Fruit fly (Drosophila melanogaster) whole organism, embryonic: ENCODE results near the gene CG43438.
A peak's percentile ranks its signal among the peaks of the same experiment; 100 is the strongest.

Source experiments
- Bdp1 ChIP-seq: fragments of 200-800 bp; sonication (Bioruptor generic); optimal IDR thresholded peaks from 3 replicates; lab custom pipeline; 2016; ENCODE audit warnings: missing biosample characterization, missing genetic modification characterization
- Blimp-1 ChIP-seq: fragments of 200-800 bp; sonication (Bioruptor generic); optimal IDR thresholded peaks from 3 replicates; lab custom pipeline; 2018; ENCODE audit warnings: missing biosample characterization, missing genetic modification characterization, mild to moderate bottlenecking, moderate library complexity, missing genetic modification reagents
- CG10147 ChIP-seq: fragments of 200-800 bp; sonication (Bioruptor generic); optimal IDR thresholded peaks from 2 replicates; lab custom pipeline; 2019; ENCODE audit warnings: missing biosample characterization, mild to moderate bottlenecking, missing genetic modification characterization, moderate library complexity
- CG10321 ChIP-seq: fragments of 200-800 bp; sonication (Bioruptor generic); IDR thresholded peaks from 2 replicates; pipeline ENCODE4 v1.3.6; 2022; ENCODE audit warnings: missing biosample characterization, missing genetic modification characterization
- CG1603 ChIP-seq: fragments of 200-800 bp; sonication (Bioruptor generic); optimal IDR thresholded peaks from 2 replicates; lab custom pipeline; 2019; ENCODE audit warnings: missing biosample characterization, mild to moderate bottlenecking, missing genetic modification characterization, moderate library complexity
- CG1792 ChIP-seq: fragments of 200-800 bp; sonication (Bioruptor generic); optimal IDR thresholded peaks from 2 replicates; lab custom pipeline; 2016; ENCODE audit warnings: missing biosample characterization, missing genetic modification characterization
- CG2199 ChIP-seq: fragments of 200-800 bp; sonication (Bioruptor generic); IDR thresholded peaks from 3 replicates; pipeline ENCODE4 v1.3.6; 2022; ENCODE audit warnings: missing biosample characterization, missing genetic modification characterization
- CG2875 ChIP-seq: fragments of 200-800 bp; sonication (Bioruptor generic); optimal IDR thresholded peaks from 2 replicates; lab custom pipeline; 2017; ENCODE audit warnings: missing biosample characterization, mild to moderate bottlenecking, missing genetic modification characterization, missing genetic modification reagents
- CG32767 ChIP-seq: fragments of 200-800 bp; sonication (Bioruptor generic); IDR thresholded peaks from 2 replicates; pipeline ENCODE4 v1.3.6; 2022; ENCODE audit warnings: missing biosample characterization, missing genetic modification characterization
- CG9932 ChIP-seq: fragments of 200-800 bp; sonication (Bioruptor generic); IDR thresholded peaks from 2 replicates; pipeline ENCODE4 v1.3.6; 2022; ENCODE audit warnings: missing biosample characterization, missing genetic modification characterization
- CHES-1-like ChIP-seq: fragments of 200-800 bp; sonication (Bioruptor generic); optimal IDR thresholded peaks from 2 replicates; lab custom pipeline; 2016; ENCODE audit warnings: missing biosample characterization, missing genetic modification characterization
- CkIIα-i1 ChIP-seq: fragments of 200-800 bp; sonication (Bioruptor generic); IDR thresholded peaks from 2 replicates; pipeline ENCODE4 v1.3.6; 2022; ENCODE audit warnings: missing biosample characterization, missing genetic modification characterization
- Dbx ChIP-seq: fragments of 200-800 bp; sonication (Bioruptor generic); IDR thresholded peaks from 3 replicates; pipeline ENCODE4 v1.3.6; 2022; ENCODE audit warnings: missing biosample characterization, missing genetic modification characterization
- Drgx ChIP-seq: fragments of 200-800 bp; sonication (Bioruptor generic); IDR thresholded peaks from 2 replicates; pipeline ENCODE4 v1.3.6; 2022; ENCODE audit warnings: missing biosample characterization, missing genetic modification characterization
- Ets65A ChIP-seq: fragments of 200-800 bp; sonication (Bioruptor generic); peaks from one replicate; lab custom pipeline; 2016; ENCODE audit warnings: missing biosample characterization, missing genetic modification characterization
- Gsc ChIP-seq: fragments of 200-800 bp; sonication (Bioruptor generic); IDR thresholded peaks from 2 replicates; pipeline ENCODE4 v1.3.6; 2022; ENCODE audit warnings: missing biosample characterization, missing genetic modification characterization
- MESR4 ChIP-seq: fragments of 200-800 bp; sonication (Bioruptor generic); optimal IDR thresholded peaks from 2 replicates; lab custom pipeline; 2018; ENCODE audit warnings: missing biosample characterization, mild to moderate bottlenecking, missing genetic modification characterization, moderate library complexity
- Med ChIP-seq: fragments of 200-800 bp; sonication (Bioruptor generic); peaks from one replicate; lab custom pipeline; 2016; ENCODE audit warnings: missing biosample characterization, missing genetic modification characterization, mild to moderate bottlenecking, inconsistent platforms, moderate library complexity
- Meics ChIP-seq: fragments of 200-800 bp; sonication (Bioruptor generic); optimal IDR thresholded peaks from 2 replicates; lab custom pipeline; 2017; ENCODE audit warnings: missing biosample characterization, mild to moderate bottlenecking, missing genetic modification characterization
- NC2β ChIP-seq: fragments of 200-800 bp; sonication (Bioruptor generic); optimal IDR thresholded peaks from 2 replicates; lab custom pipeline; 2016; ENCODE audit warnings: missing biosample characterization, missing genetic modification characterization
- Oaz ChIP-seq: fragments of 200-800 bp; sonication (Bioruptor generic); IDR thresholded peaks from 2 replicates; pipeline ENCODE4 v1.3.6; 2022; ENCODE audit warnings: missing biosample characterization, missing genetic modification characterization
- Opbp ChIP-seq: fragments of 200-800 bp; sonication (Bioruptor generic); IDR thresholded peaks from 3 replicates; pipeline ENCODE4 v1.3.6; 2022; ENCODE audit warnings: missing biosample characterization, missing genetic modification characterization; ENCODE audit not compliant: partially characterized antibody
- Scr ChIP-seq: fragments of 200-800 bp; sonication (Bioruptor generic); IDR thresholded peaks from 2 replicates; pipeline ENCODE4 v1.3.6; 2022; ENCODE audit warnings: missing biosample characterization, missing genetic modification characterization; ENCODE audit not compliant: partially characterized antibody
- Sox100B ChIP-seq: fragments of 200-800 bp; sonication (Bioruptor generic); optimal IDR thresholded peaks from 3 replicates; lab custom pipeline; 2018; ENCODE audit warnings: missing biosample characterization, mild to moderate bottlenecking, missing genetic modification characterization
- ac ChIP-seq: fragments of 200-800 bp; sonication (Bioruptor generic); optimal IDR thresholded peaks from 3 replicates; lab custom pipeline; 2017; ENCODE audit warnings: missing biosample characterization, mild to moderate bottlenecking, missing genetic modification characterization
- ara ChIP-seq: fragments of 200-800 bp; sonication (Bioruptor generic); IDR thresholded peaks from 2 replicates; pipeline ENCODE4 v1.3.6; 2022; ENCODE audit warnings: missing biosample characterization, missing genetic modification characterization
- caup ChIP-seq: fragments of 200-800 bp; sonication (Bioruptor generic); optimal IDR thresholded peaks from 3 replicates; lab custom pipeline; 2017; ENCODE audit warnings: missing biosample characterization, mild to moderate bottlenecking, missing genetic modification characterization, moderate library complexity; ENCODE audit not compliant: severe bottlenecking
- chn ChIP-seq: fragments of 200-800 bp; sonication (Bioruptor generic); optimal IDR thresholded peaks from 2 replicates; lab custom pipeline; 2016; ENCODE audit warnings: missing biosample characterization, missing genetic modification characterization
- ci ChIP-seq: fragments of 200-800 bp; sonication (Bioruptor generic); IDR thresholded peaks from 3 replicates; pipeline ENCODE4 v1.3.6; 2022; ENCODE audit warnings: missing biosample characterization, missing genetic modification characterization
- crol ChIP-seq: fragments of 200-800 bp; sonication (Bioruptor generic); IDR thresholded peaks from 2 replicates; pipeline ENCODE4 v1.3.6; 2022; ENCODE audit warnings: missing biosample characterization, missing genetic modification characterization
- gsb-n ChIP-seq: fragments of 200-800 bp; sonication (Bioruptor generic); optimal IDR thresholded peaks from 3 replicates; lab custom pipeline; 2018; ENCODE audit warnings: missing biosample characterization, mild to moderate bottlenecking, missing genetic modification characterization
- kni ChIP-seq: fragments of 200-800 bp; sonication (Bioruptor generic); optimal IDR thresholded peaks from 3 replicates; lab custom pipeline; 2017; ENCODE audit warnings: mild to moderate bottlenecking, missing biosample characterization, missing genetic modification reagents, missing genetic modification characterization
- nerfin-2 ChIP-seq: fragments of 200-800 bp; sonication (Bioruptor generic); IDR thresholded peaks from 2 replicates; pipeline ENCODE4 v1.3.6; 2022; ENCODE audit warnings: missing biosample characterization, missing genetic modification characterization; ENCODE audit not compliant: partially characterized antibody
- nmo ChIP-seq: fragments of 200-800 bp; sonication (Bioruptor generic); optimal IDR thresholded peaks from 2 replicates; lab custom pipeline; 2018; ENCODE audit warnings: missing biosample characterization, mild to moderate bottlenecking, missing genetic modification characterization, moderate library complexity
- repo ChIP-seq: fragments of 200-800 bp; sonication (Bioruptor generic); optimal IDR thresholded peaks from 2 replicates; lab custom pipeline; 2016; ENCODE audit warnings: missing biosample characterization, missing genetic modification characterization
- run ChIP-seq: fragments of 200-800 bp; sonication (Bioruptor generic); optimal IDR thresholded peaks from 3 replicates; lab custom pipeline; 2018; ENCODE audit warnings: missing biosample characterization, mild to moderate bottlenecking, missing genetic modification characterization
- sna ChIP-seq: fragments of 200-800 bp; sonication (Bioruptor generic); IDR thresholded peaks from 2 replicates; pipeline ENCODE4 v1.3.6; 2022; ENCODE audit warnings: missing biosample characterization, missing genetic modification characterization; ENCODE audit not compliant: partially characterized antibody
- sqz ChIP-seq: fragments of 200-800 bp; sonication (Bioruptor generic); optimal IDR thresholded peaks from 3 replicates; lab custom pipeline; 2018; ENCODE audit warnings: missing biosample characterization, mild to moderate bottlenecking, missing genetic modification characterization
- trh ChIP-seq: fragments of 200-800 bp; sonication (Bioruptor generic); optimal IDR thresholded peaks from 2 replicates; lab custom pipeline; 2016; ENCODE audit warnings: missing biosample characterization, missing genetic modification characterization
- ttk ChIP-seq: fragments of 200-800 bp; sonication (Bioruptor generic); IDR thresholded peaks from 2 replicates; pipeline ENCODE4 v2.1.2; 2022; ENCODE audit warnings: missing biosample characterization, missing genetic modification characterization
- vvl ChIP-seq: fragments of 200-800 bp; sonication (Bioruptor generic); IDR thresholded peaks from 2 replicates; pipeline ENCODE4 v1.3.6; 2022; ENCODE audit warnings: missing biosample characterization, missing genetic modification characterization
- zfh1 ChIP-seq: fragments of 200-800 bp; sonication (Bioruptor generic); IDR thresholded peaks from 3 replicates; pipeline ENCODE4 v1.3.6; 2022; ENCODE audit warnings: missing biosample characterization, missing genetic modification characterization

Gene CG43438

DNA sequence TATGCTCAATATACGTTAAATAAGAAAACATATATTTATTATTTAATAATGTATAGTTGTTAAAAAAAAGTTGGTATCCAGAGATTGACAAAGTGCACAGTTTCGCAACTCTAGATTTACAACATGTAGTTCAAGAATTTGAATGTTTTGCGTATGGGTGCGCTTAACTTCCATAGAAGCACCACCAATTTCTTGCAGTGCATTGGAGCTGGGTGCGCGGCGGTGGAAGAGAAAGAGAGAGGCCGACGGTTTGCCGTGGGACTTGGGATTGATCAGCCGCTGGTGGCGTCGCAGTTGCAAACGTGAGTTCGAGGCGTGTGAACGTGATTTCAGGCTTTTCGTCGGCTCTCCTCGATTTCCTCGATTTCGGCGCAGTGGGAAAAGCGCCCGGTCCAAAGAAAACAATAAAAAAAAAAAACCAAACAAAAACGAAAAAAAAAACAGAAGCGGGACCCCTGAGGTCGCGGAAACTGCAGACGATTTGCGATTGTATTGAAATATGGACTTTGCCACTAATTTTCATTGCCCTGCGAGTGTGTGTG, 34.4 kb upstream of the CG43438 start, which contains the start of gene spz4 (continued):
- TF ChIP-seq caup (GFP tag; lab: Kevin White, UChicago) (no peak), CG32767 (no peak), Sox100B (GFP tag; lab: Kevin White, UChicago) (peak; percentile 24), CG10147 (GFP tag; lab: Kevin White, UChicago) (no peak), Gsc (GFP tag; lab: Robert Waterston, UW) (no peak), chn (GFP tag; lab: Kevin White, UChicago) (no peak), zfh1 (GFP tag; lab: Robert Waterston, UW) (no peak), NC2β (GFP tag; lab: Kevin White, UChicago) (no peak), ara (GFP tag; lab: Robert Waterston, UW) (no peak), Oaz (GFP tag; lab: Robert Waterston, UW) (no peak), trh (no peak), CHES-1-like (no peak), sqz (peak; percentile 39), ac (no peak)

dm6 chr2L:11502698-11503097, 33.2 kb upstream of the CG43438 start:
- TF ChIP-seq kni (peak; percentile 51), vvl (GFP tag; lab: Robert Waterston, UW) (peak; percentile 21; the same call in 1 of the 2 replicates), chn (GFP tag; lab: Kevin White, UChicago) (no peak), CG2875 (GFP tag; lab: Kevin White, UChicago) (no peak), Scr (no peak), Blimp-1 (GFP tag; lab: Kevin White, UChicago) (peak; percentile 98), gsb-n (tag; lab: Kevin White, UChicago) (peak; percentile 36)

dm6 chr2L:11504896-11505569, 30.9 kb upstream of the CG43438 start:
- TF ChIP-seq crol (GFP tag; lab: Robert Waterston, UW): peak; percentile 68
- no peak for TF ChIP-seq CkIIα-i1
- TF ChIP-seq Ets65A (GFP tag; lab: Kevin White, UChicago): peak; percentile 4
- peak; percentile 48; the same call in 1 of the 3 replicates for TF ChIP-seq ci (GFP tag; lab: Robert Waterston, UW)
- peak; percentile 71 for TF ChIP-seq Drgx (GFP tag; lab: Robert Waterston, UW)
- peak; percentile 58 for TF ChIP-seq kni
- no peak for TF ChIP-seq CG1792 (GFP tag; lab: Kevin White, UChicago)
- TF ChIP-seq CG2199 (GFP tag; lab: Robert Waterston, UW): no peak
- peak; percentile 13; the same call in 1 of the 2 replicates for TF ChIP-seq ttk (GFP tag; lab: Robert Waterston, UW)
- TF ChIP-seq Blimp-1 (GFP tag; lab: Kevin White, UChicago): peak; percentile 93
- no peak for TF ChIP-seq Meics (GFP tag; lab: Kevin White, UChicago)
- 0 out of 2 replicates have a peak, but pooled peaks have one; percentile 16 for TF ChIP-seq vvl (GFP tag; lab: Robert Waterston, UW)
- TF ChIP-seq Med: peak; percentile 18

- TF ChIP-seq CG9932 (GFP tag; lab: Robert Waterston, UW) (peak; percentile 20; the same call in 1 of the 2 replicates), nmo (GFP tag; lab: Kevin White, UChicago) (peak; percentile 17), run (tag; lab: Kevin White, UChicago) (no peak), MESR4 (GFP tag; lab: Kevin White, UChicago) (peak; percentile 75), Opbp (peak; percentile 85), Dbx (GFP tag; lab: Robert Waterston, UW) (peak; percentile 27; the same call in 1 of the 3 replicates), CG1603 (tag; lab: Kevin White, UChicago) (peak; percentile 81), repo (no peak), Med (peak; percentile 51), nerfin-2 (GFP tag; lab: Robert Waterston, UW) (peak; percentile 66; the same call in 1 of the 2 replicates), CG10321 (GFP tag; lab: Robert Waterston, UW) (peak; percentile 72), sna (GFP tag; lab: Robert Waterston, UW) (peak; percentile 66; the same call in 1 of the 2 replicates), Drgx (GFP tag; lab: Robert Waterston, UW) (peak; percentile 14; the same call in 1 of the 2 replicates), Bdp1 (GFP tag; lab: Kevin White, UChicago) (no peak), kni (peak; percentile 63), crol (GFP tag; lab: Robert Waterston, UW) (peak; percentile 69)
These were observed 19.2 kb upstream of the CG43438 start, which contains the start of the genes Dlg5 and CG4970 for dm6 chr2L:11516526-11517441. TSS of gene Dlg5 (minus strand) at chr2L:11517081. TSS of gene CG4970 (plus strand) at chr2L:11517391.
